Fruit fly (Drosophila melanogaster): Measurements from ENCODE around the gene Tspo.

dm6 chr2L:552432-552929, 6.9 kb upstream of the Tspo start, which contains the start of gene Ets21C:
- TF ChIP-seq pan (optimal IDR thresholded peaks at IDR 0.05) (no peak), psq (optimal IDR thresholded peaks at IDR 0.05) (no peak), EcR (GFP tag; optimal IDR thresholded peaks at IDR 0.05) (no peak)

All from whole organism.